Fruit fly (Drosophila melanogaster): Measurements from ENCODE around the gene MagR.

- TF ChIP-seq CG12605 (GFP tag; IDR thresholded peaks at IDR 0.05), result no peak
- TF ChIP-seq Pif1A (GFP tag; optimal IDR thresholded peaks at IDR 0.05), result no peak
- no peak for TF ChIP-seq Ets98B (GFP tag; IDR thresholded peaks at IDR 0.05)
- TF ChIP-seq fd96Ca (GFP tag; IDR thresholded peaks at IDR 0.05), result no peak
- no peak for TF ChIP-seq Pif1B (GFP tag; optimal IDR thresholded peaks at IDR 0.05)
- TF ChIP-seq EcR (GFP tag; optimal IDR thresholded peaks at IDR 0.05), result no peak
- TF ChIP-seq CG34367 (tag; optimal IDR thresholded peaks at IDR 0.05), result no peak
- TF ChIP-seq CG13204 (GFP tag; optimal IDR thresholded peaks at IDR 0.05), result no peak
- no peak for TF ChIP-seq CG10348 (GFP tag; IDR thresholded peaks at IDR 0.05)
- TF ChIP-seq rn (GFP tag; IDR thresholded peaks at IDR 0.05), result no peak
- no peak for TF ChIP-seq D1 (tag; optimal IDR thresholded peaks at IDR 0.05)
- TF ChIP-seq CG9948 (tag; optimal IDR thresholded peaks at IDR 0.05), result no peak
- TF ChIP-seq CG8301 (tag; optimal IDR thresholded peaks at IDR 0.05), result no peak
Measured at dm6 chrX:15684419-15684818, 49.7 kb upstream of the MagR start.

Measured in whole organism, pupa.